Fruit fly (Drosophila melanogaster) whole organism, embryonic: ENCODE results near the gene CG1309.

ENCODE experiments used
- Adf1 ChIP-seq: fragments of 200-800 bp; sonication (Bioruptor generic); IDR thresholded peaks from 2 replicates; pipeline ENCODE4 v1.3.6; 2022; ENCODE audit warnings: missing biosample characterization, missing genetic modification characterization
- Aef1 ChIP-seq: fragments of 200-800 bp; sonication (Bioruptor generic); IDR thresholded peaks from 3 replicates; pipeline ENCODE4 v1.3.6; 2022; ENCODE audit warnings: missing biosample characterization, missing genetic modification characterization
- B-H2 ChIP-seq: fragments of 200-800 bp; sonication (Bioruptor generic); optimal IDR thresholded peaks from 2 replicates; lab custom pipeline; 2018; ENCODE audit warnings: missing biosample characterization, mild to moderate bottlenecking, missing genetic modification characterization
- Blimp-1 ChIP-seq: fragments of 200-800 bp; sonication (Bioruptor generic); optimal IDR thresholded peaks from 3 replicates; lab custom pipeline; 2018; ENCODE audit warnings: missing biosample characterization, missing genetic modification characterization, mild to moderate bottlenecking, moderate library complexity, missing genetic modification reagents
- CG10366 ChIP-seq: fragments of 200-800 bp; sonication (Bioruptor generic); IDR thresholded peaks from 2 replicates; pipeline ENCODE4 v1.3.6; 2022; ENCODE audit warnings: missing biosample characterization, missing genetic modification characterization
- CG11456 ChIP-seq: fragments of 200-800 bp; sonication (Bioruptor generic); IDR thresholded peaks from 3 replicates; pipeline ENCODE4 v1.3.6; 2022; ENCODE audit warnings: missing biosample characterization, missing genetic modification characterization
- CG11695 ChIP-seq: fragments of 200-800 bp; sonication (Bioruptor generic); IDR thresholded peaks from 3 replicates; pipeline ENCODE4 v1.3.6; 2022; ENCODE audit warnings: missing biosample characterization, missing genetic modification characterization
- CG12155 ChIP-seq: fragments of 200-800 bp; sonication (Bioruptor generic); optimal IDR thresholded peaks from 3 replicates; lab custom pipeline; 2016; ENCODE audit warnings: missing biosample characterization, missing genetic modification characterization
- CG12236 ChIP-seq: fragments of 200-800 bp; sonication (Bioruptor generic); optimal IDR thresholded peaks from 2 replicates; lab custom pipeline; 2016; ENCODE audit warnings: missing biosample characterization, missing genetic modification characterization
- CG14860 ChIP-seq: fragments of 200-800 bp; sonication (Bioruptor generic); IDR thresholded peaks from 3 replicates; pipeline ENCODE4 v1.3.6; 2022; ENCODE audit warnings: missing biosample characterization, missing genetic modification characterization; ENCODE audit not compliant: partially characterized antibody
- CG17385 ChIP-seq: fragments of 200-800 bp; sonication (Bioruptor generic); optimal IDR thresholded peaks from 3 replicates; lab custom pipeline; 2018; ENCODE audit warnings: missing biosample characterization, mild to moderate bottlenecking, missing genetic modification characterization
- CG17912 ChIP-seq: fragments of 200-800 bp; sonication (Bioruptor generic); optimal IDR thresholded peaks from 2 replicates; lab custom pipeline; 2018; ENCODE audit warnings: missing biosample characterization, mild to moderate bottlenecking, missing genetic modification characterization
- CG18262 ChIP-seq: fragments of 200-800 bp; optimal IDR thresholded peaks from 3 replicates; lab custom pipeline; 2019; ENCODE audit warnings: missing biosample characterization, mild to moderate bottlenecking, missing genetic modification characterization, moderate library complexity
- CG18599 ChIP-seq: fragments of 200-800 bp; sonication (Bioruptor generic); optimal IDR thresholded peaks from 3 replicates; lab custom pipeline; 2017; ENCODE audit warnings: missing biosample characterization, missing genetic modification characterization, mild to moderate bottlenecking, moderate library complexity, missing genetic modification reagents
- CG3281 ChIP-seq: fragments of 200-800 bp; sonication (Bioruptor generic); optimal IDR thresholded peaks from 3 replicates; lab custom pipeline; 2017; ENCODE audit warnings: missing biosample characterization, mild to moderate bottlenecking, missing genetic modification characterization
- CG4404 ChIP-seq: fragments of 200-800 bp; sonication (Bioruptor generic); IDR thresholded peaks from 2 replicates; pipeline ENCODE4 v1.3.6; 2022; ENCODE audit warnings: missing biosample characterization, missing genetic modification characterization
- CG4707 ChIP-seq: fragments of 200-800 bp; sonication (Bioruptor generic); optimal IDR thresholded peaks from 2 replicates; lab custom pipeline; 2018; ENCODE audit warnings: missing biosample characterization, mild to moderate bottlenecking, missing genetic modification characterization, moderate library complexity
- CG4854 ChIP-seq: fragments of 200-800 bp; sonication (Bioruptor generic); optimal IDR thresholded peaks from 2 replicates; lab custom pipeline; 2016; ENCODE audit warnings: missing biosample characterization, missing genetic modification characterization, inconsistent platforms
- CG7839 ChIP-seq: fragments of 200-800 bp; sonication (Bioruptor generic); optimal IDR thresholded peaks from 3 replicates; lab custom pipeline; 2018; ENCODE audit warnings: missing biosample characterization, mild to moderate bottlenecking, missing genetic modification characterization, moderate library complexity
- CG8089 ChIP-seq: fragments of 200-800 bp; sonication (Bioruptor generic); optimal IDR thresholded peaks from 3 replicates; lab custom pipeline; 2016; ENCODE audit warnings: missing biosample characterization, missing genetic modification characterization
- D19A ChIP-seq: fragments of 200-800 bp; optimal IDR thresholded peaks from 3 replicates; lab custom pipeline; 2019; ENCODE audit warnings: missing biosample characterization, mild to moderate bottlenecking, missing genetic modification characterization, moderate library complexity
- Dll ChIP-seq: fragments of 200-800 bp; sonication (Bioruptor generic); IDR thresholded peaks from 4 replicates; pipeline ENCODE4 v1.3.6; 2022; ENCODE audit warnings: missing biosample characterization, missing genetic modification characterization; ENCODE audit not compliant: partially characterized antibody
- ERR ChIP-seq: fragments of 200-800 bp; sonication (Bioruptor generic); optimal IDR thresholded peaks from 2 replicates; lab custom pipeline; 2016; ENCODE audit warnings: missing biosample characterization, missing genetic modification characterization
- HmgD ChIP-seq: fragments of 200-800 bp; sonication (Bioruptor generic); optimal IDR thresholded peaks from 3 replicates; lab custom pipeline; 2016; ENCODE audit warnings: missing biosample characterization, missing genetic modification characterization
- Hmx ChIP-seq: fragments of 200-800 bp; sonication (Bioruptor generic); optimal IDR thresholded peaks from 2 replicates; lab custom pipeline; 2016; ENCODE audit warnings: missing biosample characterization, missing genetic modification characterization
- Med ChIP-seq: fragments of 200-800 bp; sonication (Bioruptor generic); peaks from one replicate; lab custom pipeline; 2016; ENCODE audit warnings: missing biosample characterization, missing genetic modification characterization, mild to moderate bottlenecking, inconsistent platforms, moderate library complexity
- Tbp ChIP-seq: fragments of >200 bp; optimal IDR thresholded peaks from 2 replicates; lab custom pipeline; 2018; ENCODE audit warnings: missing biosample characterization, missing genetic modification characterization
- Trl ChIP-seq, 3 experiments: fragments of >200 bp in 2 of 3; fragments of 200-800 bp in 1 of 3; sonication (Bioruptor generic) in 1 of 3; optimal IDR thresholded peaks; 2 replicates in 1 of 3; 3 replicates in 2 of 3; lab custom pipeline; 2016 to 2017; ENCODE audit warnings: missing biosample characterization in 1 of 3, missing genetic modification characterization in 1 of 3
- br ChIP-seq: fragments of >200 bp; optimal IDR thresholded peaks from 2 replicates; lab custom pipeline; 2017
- chif ChIP-seq, 2 experiments: fragments of 200-800 bp; sonication (Bioruptor generic); optimal IDR thresholded peaks; 3 replicates each; lab custom pipeline; 2016; ENCODE audit warnings: missing biosample characterization in 2 of 2, missing genetic modification characterization in 2 of 2
- croc ChIP-seq: fragments of 200-800 bp; sonication (Bioruptor generic); conservative IDR thresholded peaks from 3 replicates; pipeline ENCODE4 v1.3.6; 2022; ENCODE audit warnings: missing biosample characterization, missing genetic modification characterization
- emc ChIP-seq: fragments of 200-800 bp; sonication (Bioruptor generic); optimal IDR thresholded peaks from 2 replicates; lab custom pipeline; 2016; ENCODE audit warnings: missing biosample characterization, missing genetic modification characterization
- gem ChIP-seq: fragments of 200-800 bp; sonication (Bioruptor generic); optimal IDR thresholded peaks from 2 replicates; lab custom pipeline; 2019; ENCODE audit warnings: missing biosample characterization, mild to moderate bottlenecking, missing genetic modification characterization, moderate library complexity
- gsb-n ChIP-seq: fragments of 200-800 bp; sonication (Bioruptor generic); optimal IDR thresholded peaks from 3 replicates; lab custom pipeline; 2018; ENCODE audit warnings: missing biosample characterization, mild to moderate bottlenecking, missing genetic modification characterization
- h ChIP-seq: fragments of >200 bp; optimal IDR thresholded peaks from 2 replicates; lab custom pipeline; 2017
- ind ChIP-seq: fragments of 200-800 bp; sonication (Bioruptor generic); optimal IDR thresholded peaks from 3 replicates; lab custom pipeline; 2016; ENCODE audit warnings: missing biosample characterization, missing genetic modification characterization
- klu ChIP-seq: fragments of 200-800 bp; sonication (Bioruptor generic); IDR thresholded peaks from 2 replicates; pipeline ENCODE4 v1.3.6; 2022; ENCODE audit warnings: missing biosample characterization, missing genetic modification characterization
- nerfin-1 ChIP-seq: fragments of 200-800 bp; sonication (Bioruptor generic); optimal IDR thresholded peaks from 3 replicates; lab custom pipeline; 2019; ENCODE audit warnings: missing biosample characterization, mild to moderate bottlenecking, missing genetic modification characterization, moderate library complexity
- nerfin-2 ChIP-seq: fragments of 200-800 bp; sonication (Bioruptor generic); IDR thresholded peaks from 2 replicates; pipeline ENCODE4 v1.3.6; 2022; ENCODE audit warnings: missing biosample characterization, missing genetic modification characterization; ENCODE audit not compliant: partially characterized antibody
- p53 ChIP-seq: fragments of 200-800 bp; sonication (Bioruptor generic); optimal IDR thresholded peaks from 2 replicates; lab custom pipeline; 2016; ENCODE audit warnings: missing biosample characterization, missing genetic modification characterization
- pnt ChIP-seq: fragments of 200-800 bp; sonication (Bioruptor generic); optimal IDR thresholded peaks from 3 replicates; lab custom pipeline; 2016; ENCODE audit warnings: missing biosample characterization, missing genetic modification characterization
- prd ChIP-seq, 3 experiments: fragments of >200 bp in 2 of 3; fragments of 200-800 bp in 1 of 3; sonication (Bioruptor generic) in 1 of 3; optimal IDR thresholded peaks in 2 of 3; IDR thresholded peaks in 1 of 3; 2 replicates in 2 of 3; 3 replicates in 1 of 3; pipeline versions ENCODE4 v1.3.6 to Lab custom; 2017 to 2022; ENCODE audit warnings: missing biosample characterization in 1 of 3, missing genetic modification characterization in 1 of 3
- run ChIP-seq: fragments of 200-800 bp; sonication (Bioruptor generic); optimal IDR thresholded peaks from 3 replicates; lab custom pipeline; 2018; ENCODE audit warnings: missing biosample characterization, mild to moderate bottlenecking, missing genetic modification characterization
- sd ChIP-seq: fragments of 200-800 bp; sonication (Bioruptor generic); optimal IDR thresholded peaks from 3 replicates; lab custom pipeline; 2018; ENCODE audit warnings: missing biosample characterization, mild to moderate bottlenecking, missing genetic modification characterization, moderate library complexity
- slou ChIP-seq: fragments of 200-800 bp; sonication (Bioruptor generic); optimal IDR thresholded peaks from 3 replicates; lab custom pipeline; 2016; ENCODE audit warnings: missing biosample characterization, missing genetic modification characterization
- so ChIP-seq: fragments of 200-800 bp; sonication (Bioruptor generic); IDR thresholded peaks from 3 replicates; pipeline ENCODE4 v1.3.6; 2022; ENCODE audit warnings: missing biosample characterization, missing genetic modification characterization
- tio ChIP-seq: fragments of 200-800 bp; sonication (Bioruptor generic); optimal IDR thresholded peaks from 2 replicates; lab custom pipeline; 2017; ENCODE audit warnings: missing biosample characterization, missing genetic modification characterization, inconsistent platforms
- wdn ChIP-seq: fragments of 200-800 bp; sonication (Bioruptor generic); IDR thresholded peaks from 2 replicates; pipeline ENCODE4 v1.3.6; 2022; ENCODE audit warnings: missing biosample characterization, missing genetic modification characterization
- wek ChIP-seq: fragments of 200-800 bp; sonication (Bioruptor generic); optimal IDR thresholded peaks from 3 replicates; lab custom pipeline; 2018; ENCODE audit warnings: missing biosample characterization, mild to moderate bottlenecking, missing genetic modification characterization, moderate library complexity
- zen ChIP-seq: fragments of 200-800 bp; sonication (Bioruptor generic); optimal IDR thresholded peaks from 3 replicates; lab custom pipeline; 2018; ENCODE audit warnings: missing biosample characterization, mild to moderate bottlenecking, missing genetic modification characterization, moderate library complexity

CG1309 gene

dm6 chr3L:4259102-4259558 is at the start of gene CG1309, which contains the start of gene CG15011:
Gene CG1309, plus strand, starts transcription at chr3L:4259430.
Gene CG15011, minus strand, starts transcription at chr3L:4259152.
- TF ChIP-seq CG18599 (GFP tag; lab: Kevin White, UChicago) (peak; percentile 83), CG11456 (GFP tag; lab: Robert Waterston, UW) (peak; percentile 75; the same call in 2 of the 3 replicates), ERR (GFP tag; lab: Kevin White, UChicago) (peak; percentile 49), wek (GFP tag; lab: Kevin White, UChicago) (no peak), CG17385 (GFP tag; lab: Kevin White, UChicago) (peak; percentile 63), B-H2 (peak; percentile 86), ind (peak; percentile 90), Dll (GFP tag; lab: Robert Waterston, UW) (peak; percentile 59; the same call in 2 of the 4 replicates), D19A (tag; lab: Kevin White, UChicago) (peak; percentile 75), nerfin-2 (no peak), CG7839 (tag; lab: Kevin White, UChicago) (peak; percentile 85), so (GFP tag; lab: Robert Waterston, UW) (peak; percentile 73; the same call in 1 of the 3 replicates), nerfin-1 (peak; percentile 93), Adf1 (GFP tag; lab: Robert Waterston, UW) (peak; percentile 59), CG17912 (GFP tag; lab: Kevin White, UChicago) (peak; percentile 28), gsb-n (peak; percentile 76), prd (optimal IDR thresholded peaks at IDR 0.05; lab: Kevin White, UChicago) (no peak), prd (GFP tag; IDR thresholded peaks at IDR 0.05; lab: Robert Waterston, UW) (peak; percentile 88), zen (tag; lab: Kevin White, UChicago) (peak; percentile 85), wdn (GFP tag; lab: Robert Waterston, UW) (peak; percentile 71), br (lab: Kevin White, UChicago) (no peak), emc (peak; percentile 24), CG4404 (GFP tag; lab: Robert Waterston, UW) (peak; percentile 66), CG14860 (no peak), sd (tag; lab: Kevin White, UChicago) (peak; percentile 99), Aef1 (GFP tag; lab: Robert Waterston, UW) (peak; percentile 77), CG8089 (GFP tag; lab: Kevin White, UChicago) (peak; percentile 71), klu (GFP tag; lab: Robert Waterston, UW) (peak; percentile 69; the same call in 1 of the 2 replicates), CG12236 (GFP tag; lab: Kevin White, UChicago) (peak; percentile 70), chif (GFP tag; optimal IDR thresholded peaks at IDR 0.05; lab: Kevin White, UChicago) (peak; percentile 79 to 90), Hmx (GFP tag; lab: Kevin White, UChicago) (peak; percentile 72), Trl (optimal IDR thresholded peaks at IDR 0.05; lab: Kevin White, UChicago) (no peak), Trl (GFP tag; optimal IDR thresholded peaks at IDR 0.05; lab: Kevin White, UChicago) (peak; percentile 82), CG18262 (tag; lab: Kevin White, UChicago) (peak; percentile 85), CG10366 (GFP tag; lab: Robert Waterston, UW) (peak; percentile 76), croc (GFP tag; lab: Robert Waterston, UW) (peak; percentile 59), Tbp (no peak), run (peak; percentile 39), Med (GFP tag; lab: Kevin White, UChicago) (peak; percentile 97), CG11695 (GFP tag; lab: Robert Waterston, UW) (peak; percentile 73), p53 (GFP tag; lab: Kevin White, UChicago) (peak; percentile 53), slou (GFP tag; lab: Kevin White, UChicago) (peak; percentile 84), pnt (peak; percentile 67), CG12155 (peak; percentile 87), CG4854 (GFP tag; lab: Kevin White, UChicago) (peak; percentile 81), tio (GFP tag; lab: Kevin White, UChicago) (no peak), h (lab: Kevin White, UChicago) (no peak), CG3281 (GFP tag; lab: Kevin White, UChicago) (peak; percentile 99), CG4707 (GFP tag; lab: Kevin White, UChicago) (peak; percentile 28), Blimp-1 (peak; percentile 77), gem (tag; lab: Kevin White, UChicago) (peak; percentile 91), HmgD (GFP tag; lab: Kevin White, UChicago) (peak; percentile 72)
